Worm (Caenorhabditis elegans): ENCODE data around the gene sre-47.

Gene sre-47

ce11 chrII:13976161-13976560 is 8.3 kb downstream of the sre-47 start, which contains the start of gene Y39G8B.2:
TSS of gene Y39G8B.2 (minus strand) at chrII:13976221.
- TF ChIP-seq fkh-2 (tag; optimal IDR thresholded peaks at IDR 0.05): no peak
- TF ChIP-seq fos-1 (tag; optimal IDR thresholded peaks at IDR 0.05): peak; percentile 16
- no peak for TF ChIP-seq nhr-67 (tag; optimal IDR thresholded peaks at IDR 0.05)
- peak in 1 of 3 experiments; percentile 40 for TF ChIP-seq elt-3 (tag; optimal IDR thresholded peaks at IDR 0.05)
- TF ChIP-seq lin-15B (tag; optimal IDR thresholded peaks at IDR 0.05): peak; percentile 98
- no peak for TF ChIP-seq unc-62 (GFP tag; optimal IDR thresholded peaks at IDR 0.05)
- TF ChIP-seq mml-1 (tag; optimal IDR thresholded peaks at IDR 0.05): no peak
- TF ChIP-seq lsy-12 (tag; optimal IDR thresholded peaks at IDR 0.05): peak; percentile 32
- no peak for TF ChIP-seq ztf-11 (tag; optimal IDR thresholded peaks at IDR 0.05)
- TF ChIP-seq nhr-12 (tag; optimal IDR thresholded peaks at IDR 0.05): no peak
- TF ChIP-seq eor-1 (tag; optimal IDR thresholded peaks at IDR 0.05): no peak
- peak; percentile 15 for TF ChIP-seq zag-1 (tag; optimal IDR thresholded peaks at IDR 0.05)
- peak; percentile 60 for TF ChIP-seq pqm-1 (tag; optimal IDR thresholded peaks at IDR 0.05)
- TF ChIP-seq nhr-25 (tag; optimal IDR thresholded peaks at IDR 0.05): peak; percentile 84
- no peak for TF ChIP-seq nhr-76 (tag; optimal IDR thresholded peaks at IDR 0.05)
- TF ChIP-seq nhr-43 (tag; optimal IDR thresholded peaks at IDR 0.05; ENCODE audit: poor library complexity, severe bottlenecking): peak; percentile 80
- TF ChIP-seq fkh-10 (GFP tag; optimal IDR thresholded peaks at IDR 0.05): no peak
- TF ChIP-seq ceh-9 (tag; optimal IDR thresholded peaks at IDR 0.05): no peak
- TF ChIP-seq pha-4 (tag; optimal IDR thresholded peaks at IDR 0.05): peak; percentile 97
- TF ChIP-seq ceh-16 (tag; optimal IDR thresholded peaks at IDR 0.05): no peak
- peak; percentile 92 for TF ChIP-seq snpc-4 (tag; optimal IDR thresholded peaks at IDR 0.05)
- peak; percentile 7 for TF ChIP-seq ceh-28 (tag; optimal IDR thresholded peaks at IDR 0.05)
- peak; percentile 49 for TF ChIP-seq ama-1 (optimal IDR thresholded peaks at IDR 0.05)
- TF ChIP-seq unc-39 (tag; optimal IDR thresholded peaks at IDR 0.05): no peak
- TF ChIP-seq nhr-77 (tag; optimal IDR thresholded peaks at IDR 0.05): no peak
- TF ChIP-seq egl-5 (tag; optimal IDR thresholded peaks at IDR 0.05): peak; percentile 66
- TF ChIP-seq ztf-4 (tag; optimal IDR thresholded peaks at IDR 0.05): no peak
- no peak for TF ChIP-seq aly-2 (tag; optimal IDR thresholded peaks at IDR 0.05)
- no peak for TF ChIP-seq ZK546.5 (tag; optimal IDR thresholded peaks at IDR 0.05)
- peak; percentile 56 for TF ChIP-seq jun-1 (tag; optimal IDR thresholded peaks at IDR 0.05)
- TF ChIP-seq nfya-1 (tag; optimal IDR thresholded peaks at IDR 0.05; ENCODE audit: insufficient read depth): peak; percentile 88
- TF ChIP-seq elt-2 (tag; optimal IDR thresholded peaks at IDR 0.05): peak; percentile 57
- TF ChIP-seq nhr-11 (tag; optimal IDR thresholded peaks at IDR 0.05): no peak
- no peak for TF ChIP-seq mdl-1 (tag; optimal IDR thresholded peaks at IDR 0.05)
- TF ChIP-seq skn-1 (tag; optimal IDR thresholded peaks at IDR 0.05): peak; percentile 11
- TF ChIP-seq tbx-2 (tag; optimal IDR thresholded peaks at IDR 0.05): no peak
- peak; percentile 81 for TF ChIP-seq hmg-11 (tag; optimal IDR thresholded peaks at IDR 0.05)
- no peak for TF ChIP-seq sea-2 (GFP tag; optimal IDR thresholded peaks at IDR 0.05)
- TF ChIP-seq daf-12 (tag; optimal IDR thresholded peaks at IDR 0.05): no peak
- no peak for TF ChIP-seq egl-27 (tag; optimal IDR thresholded peaks at IDR 0.05)
- peak; percentile 55 for TF ChIP-seq R02D3.7 (tag; optimal IDR thresholded peaks at IDR 0.05)
- no peak for TF ChIP-seq nhr-237 (tag; optimal IDR thresholded peaks at IDR 0.05)
- TF ChIP-seq nhr-23 (tag; optimal IDR thresholded peaks at IDR 0.05): peak; percentile 86
- no peak for TF ChIP-seq ceh-82 (tag; optimal IDR thresholded peaks at IDR 0.05)
- TF ChIP-seq elt-1 (tag; optimal IDR thresholded peaks at IDR 0.05): no peak
- peak; percentile 88 for TF ChIP-seq lin-39 (tag; optimal IDR thresholded peaks at IDR 0.05)
- no peak for TF ChIP-seq nhr-28 (tag; optimal IDR thresholded peaks at IDR 0.05)

- no peak for TF ChIP-seq snpc-4 (tag; optimal IDR thresholded peaks at IDR 0.05)
These were observed 10.3 kb downstream of the sre-47 start for ce11 chrII:13974136-13974535.
